Worm (Caenorhabditis elegans) whole organism, L2 larva: Measurements from ENCODE around the gene lfi-1.
A peak's percentile ranks its signal among the peaks of the same experiment; 100 is the strongest.

Experiments used
- C34F6.9 ChIP-seq: fragments of 150-350 bp; optimal IDR thresholded peaks from 2 replicates; lab custom pipeline; 2014; ENCODE audit warnings: missing biosample characterization, missing genetic modification characterization
- R02D3.7 ChIP-seq: fragments of 150-350 bp; optimal IDR thresholded peaks from 2 replicates; lab custom pipeline; 2014; ENCODE audit warnings: missing biosample characterization, missing genetic modification characterization
- ama-1 ChIP-seq: fragments of 150-350 bp; optimal IDR thresholded peaks from 2 replicates; lab custom pipeline; 2018; ENCODE audit warnings: inconsistent platforms
- blmp-1 ChIP-seq: sonication (generic microtip); optimal IDR thresholded peaks from 2 replicates; lab custom pipeline; 2017; ENCODE audit warnings: missing genetic modification characterization, mild to moderate bottlenecking, missing compliant biosample characterization, antibody characterized with exemption, moderate library complexity; ENCODE audit not compliant: insufficient read depth
- ceh-16 ChIP-seq: fragments of 150-350 bp; optimal IDR thresholded peaks from 2 replicates; lab custom pipeline; 2014; ENCODE audit warnings: missing biosample characterization, missing genetic modification characterization
- ceh-82 ChIP-seq: fragments of 150-350 bp; optimal IDR thresholded peaks from 2 replicates; lab custom pipeline; 2014; ENCODE audit warnings: missing biosample characterization, missing genetic modification characterization
- crh-2 ChIP-seq: sonication (generic microtip); optimal IDR thresholded peaks from 2 replicates; lab custom pipeline; 2017; ENCODE audit warnings: missing biosample characterization, missing genetic modification characterization
- egl-27 ChIP-seq: sonication (generic microtip); optimal IDR thresholded peaks from 3 replicates; lab custom pipeline; 2017; ENCODE audit warnings: missing biosample characterization, missing genetic modification reagents, missing genetic modification characterization
- elt-1 ChIP-seq: fragments of 150-350 bp; optimal IDR thresholded peaks from 2 replicates; lab custom pipeline; 2014; ENCODE audit warnings: missing biosample characterization, missing genetic modification characterization
- elt-3 ChIP-seq: sonication (generic microtip); optimal IDR thresholded peaks from 2 replicates; lab custom pipeline; 2017; ENCODE audit warnings: missing biosample characterization, missing genetic modification characterization
- fos-1 ChIP-seq: fragments of 150-350 bp; optimal IDR thresholded peaks from 2 replicates; lab custom pipeline; 2014; ENCODE audit warnings: missing biosample characterization, missing genetic modification characterization
- lin-11 ChIP-seq: fragments of 150-350 bp; sonication (generic microtip); optimal IDR thresholded peaks from 2 replicates; lab custom pipeline; 2014; ENCODE audit warnings: missing biosample characterization, missing genetic modification characterization, inconsistent platforms, mixed read lengths
- lin-13 ChIP-seq: fragments of 150-350 bp; optimal IDR thresholded peaks from 2 replicates; lab custom pipeline; 2014; ENCODE audit warnings: missing biosample characterization, missing genetic modification reagents, missing genetic modification characterization
- lin-39 ChIP-seq: fragments of 150-350 bp; optimal IDR thresholded peaks from 2 replicates; lab custom pipeline; 2014; ENCODE audit warnings: missing biosample characterization, missing genetic modification reagents, missing genetic modification characterization
- lsy-2 ChIP-seq, 2 experiments: fragments of 150-350 bp in 1 of 2; sonication (generic microtip) in 1 of 2; optimal IDR thresholded peaks; 2 replicates each; lab custom pipeline; 2014 to 2017; ENCODE audit warnings: missing biosample characterization in 2 of 2, missing genetic modification characterization in 2 of 2
- mab-5 ChIP-seq: fragments of 150-350 bp; optimal IDR thresholded peaks from 2 replicates; lab custom pipeline; 2014; ENCODE audit warnings: missing biosample characterization, missing genetic modification characterization
- mdl-1 ChIP-seq, 2 experiments: fragments of 150-350 bp in 1 of 2; sonication (generic microtip) in 1 of 2; optimal IDR thresholded peaks; 2 replicates each; lab custom pipeline; 2017; ENCODE audit warnings: missing biosample characterization in 2 of 2, missing genetic modification characterization in 2 of 2
- nhr-12 ChIP-seq: fragments of 150-350 bp; optimal IDR thresholded peaks from 2 replicates; lab custom pipeline; 2014; ENCODE audit warnings: missing biosample characterization, missing genetic modification characterization
- nhr-129 ChIP-seq: fragments of 150-350 bp; optimal IDR thresholded peaks from 2 replicates; lab custom pipeline; 2014; ENCODE audit warnings: missing biosample characterization, missing genetic modification characterization
- nhr-21 ChIP-seq: fragments of 150-350 bp; optimal IDR thresholded peaks from 2 replicates; lab custom pipeline; 2014; ENCODE audit warnings: missing biosample characterization, missing genetic modification characterization
- nhr-23 ChIP-seq: fragments of 150-350 bp; optimal IDR thresholded peaks from 2 replicates; lab custom pipeline; 2014; ENCODE audit warnings: missing biosample characterization, missing genetic modification reagents, missing genetic modification characterization
- nhr-237 ChIP-seq: fragments of 150-350 bp; optimal IDR thresholded peaks from 2 replicates; lab custom pipeline; 2014; ENCODE audit warnings: missing biosample characterization, missing genetic modification characterization
- nhr-77 ChIP-seq: fragments of 150-350 bp; optimal IDR thresholded peaks from 2 replicates; lab custom pipeline; 2014; ENCODE audit warnings: missing biosample characterization, missing genetic modification characterization
- peb-1 ChIP-seq: fragments of 150-350 bp; optimal IDR thresholded peaks from 2 replicates; lab custom pipeline; 2014; ENCODE audit warnings: missing biosample characterization, missing genetic modification characterization
- sem-4 ChIP-seq: fragments of 150-350 bp; optimal IDR thresholded peaks from 2 replicates; lab custom pipeline; 2014; ENCODE audit warnings: missing biosample characterization, missing genetic modification reagents, missing genetic modification characterization
- sma-3 ChIP-seq: sonication (generic microtip); optimal IDR thresholded peaks from 2 replicates; lab custom pipeline; 2016; ENCODE audit warnings: missing genetic modification reagents, missing genetic modification characterization, missing compliant biosample characterization
- sma-9 ChIP-seq, 2 experiments: fragments of 150-350 bp in 1 of 2; sonication (generic microtip) in 1 of 2; optimal IDR thresholded peaks; 2 replicates each; lab custom pipeline; 2014 to 2016; ENCODE audit warnings: missing genetic modification characterization in 2 of 2, mild to moderate bottlenecking in 1 of 2, missing biosample characterization in 1 of 2, missing compliant biosample characterization in 1 of 2, missing genetic modification reagents in 1 of 2, moderate library complexity in 1 of 2
- unc-39 ChIP-seq: fragments of 150-350 bp; optimal IDR thresholded peaks from 2 replicates; lab custom pipeline; 2014; ENCODE audit warnings: missing biosample characterization, missing genetic modification characterization
- unc-55 ChIP-seq: fragments of 150-350 bp; sonication (generic microtip); optimal IDR thresholded peaks from 3 replicates; lab custom pipeline; 2014; ENCODE audit warnings: missing biosample characterization, missing genetic modification reagents, missing genetic modification characterization
- unc-62 ChIP-seq: fragments of 150-350 bp; optimal IDR thresholded peaks from 2 replicates; lab custom pipeline; 2014; ENCODE audit warnings: missing biosample characterization, missing genetic modification reagents, missing genetic modification characterization
- zag-1 ChIP-seq: fragments of 150-350 bp; optimal IDR thresholded peaks from 2 replicates; lab custom pipeline; 2014; ENCODE audit warnings: missing biosample characterization, missing genetic modification characterization
- ztf-1 ChIP-seq: fragments of 200-800 bp; sonication (Bioruptor generic); conservative IDR thresholded peaks from 2 replicates; pipeline ENCODE4 v1.3.6; 2022; ENCODE audit warnings: missing genetic modification characterization, missing compliant biosample characterization
- ztf-4 ChIP-seq: fragments of 150-350 bp; optimal IDR thresholded peaks from 2 replicates; lab custom pipeline; 2014; ENCODE audit warnings: missing biosample characterization, missing genetic modification characterization

lfi-1 gene

ce11 chrX:5027923-5028592 lies 51.4 kb downstream of the lfi-1 start:
- TF ChIP-seq sma-9 (GFP tag; optimal IDR thresholded peaks at IDR 0.05; lab: Kevin White, UChicago): peak; percentile 50
- TF ChIP-seq sma-9 (tag; optimal IDR thresholded peaks at IDR 0.05; lab: Kevin White, UChicago): no peak
- no peak for TF ChIP-seq ztf-4 (tag; lab: Kevin White, UChicago)
- peak in 1 of 2 experiments; percentile 19 for TF ChIP-seq lsy-2 (tag; optimal IDR thresholded peaks at IDR 0.05; lab: Kevin White, UChicago)
- TF ChIP-seq, all 48 proteins: peak for 2

ce11 chrX:5028593-5028955 lies 51.9 kb downstream of the lfi-1 start:
- TF ChIP-seq ztf-4 (tag; lab: Kevin White, UChicago) (no peak), ceh-16 (tag; lab: Kevin White, UChicago) (no peak), mab-5 (no peak), nhr-23 (tag; lab: Kevin White, UChicago) (no peak), C34F6.9 (tag; lab: Kevin White, UChicago) (no peak), lin-13 (no peak), fos-1 (tag; lab: Kevin White, UChicago) (no peak), nhr-77 (tag; lab: Kevin White, UChicago) (no peak)

- peak; percentile 50 for TF ChIP-seq crh-2 (tag; lab: Kevin White, UChicago)
- no peak for TF ChIP-seq fos-1 (tag; lab: Kevin White, UChicago)
- TF ChIP-seq C34F6.9 (tag; lab: Kevin White, UChicago): peak; percentile 26
- TF ChIP-seq ceh-16 (tag; lab: Kevin White, UChicago): no peak
- TF ChIP-seq ztf-1 (GFP tag; lab: Robert Waterston, UW): no peak
- TF ChIP-seq mab-5: no peak
- TF ChIP-seq mdl-1 (tag; optimal IDR thresholded peaks at IDR 0.05; lab: Kevin White, UChicago): no peak
- TF ChIP-seq lsy-2 (tag; optimal IDR thresholded peaks at IDR 0.05; lab: Kevin White, UChicago): peak in 1 of 2 experiments; percentile 44
- TF ChIP-seq ama-1 (lab: Kevin White, UChicago): no peak
- peak; percentile 73 for TF ChIP-seq unc-55 (GFP tag; lab: Kevin White, UChicago)
- TF ChIP-seq unc-39 (tag; lab: Kevin White, UChicago): no peak
- peak; percentile 54 for TF ChIP-seq sem-4 (tag; lab: Kevin White, UChicago)
- TF ChIP-seq zag-1 (tag; lab: Kevin White, UChicago): peak; percentile 73
- TF ChIP-seq nhr-237: no peak
- TF ChIP-seq nhr-21 (tag; lab: Kevin White, UChicago): no peak
Observed at ce11 chrX:5031742-5032141, 55.1 kb downstream of the lfi-1 start.

DNA sequence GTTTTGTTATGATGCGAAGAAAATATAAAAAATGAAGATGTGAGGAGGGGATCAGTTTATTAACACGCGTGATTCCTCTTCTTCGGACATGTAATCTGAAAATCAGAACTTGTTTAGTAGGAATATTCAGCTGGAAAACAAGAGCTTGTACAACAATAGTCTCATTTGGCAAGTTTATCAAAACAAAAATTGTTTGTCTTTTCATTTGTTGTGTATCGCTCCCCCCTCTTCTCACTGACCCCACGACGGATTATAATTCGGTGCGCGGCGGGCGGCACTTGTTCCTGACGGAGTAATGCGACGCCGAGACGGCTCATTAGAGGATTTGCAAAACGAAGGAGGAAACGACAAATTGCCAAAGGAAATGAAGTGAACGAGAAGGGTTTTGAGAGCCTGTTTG lies 57.2 kb downstream of the lfi-1 start, which contains the start of gene ZC449.4:
TSS of gene ZC449.4 (minus strand) at position 101 of the 400 bp plus-strand sequence.
- TF ChIP-seq elt-3 (no peak), R02D3.7 (tag; lab: Kevin White, UChicago) (no peak), fos-1 (tag; lab: Kevin White, UChicago) (no peak), ceh-16 (tag; lab: Kevin White, UChicago) (no peak), ceh-82 (tag; lab: Kevin White, UChicago) (no peak), elt-1 (tag; lab: Kevin White, UChicago) (no peak), nhr-129 (tag; lab: Kevin White, UChicago) (no peak), ztf-4 (tag; lab: Kevin White, UChicago) (no peak), nhr-237 (no peak), crh-2 (tag; lab: Kevin White, UChicago) (no peak), blmp-1 (no peak), C34F6.9 (tag; lab: Kevin White, UChicago) (no peak), nhr-21 (tag; lab: Kevin White, UChicago) (no peak), nhr-23 (tag; lab: Kevin White, UChicago) (no peak), unc-62 (GFP tag; lab: Kevin White, UChicago) (no peak), lin-39 (tag; lab: Kevin White, UChicago) (no peak), lin-11 (tag; lab: Kevin White, UChicago) (no peak), unc-39 (tag; lab: Kevin White, UChicago) (no peak)
- TF ChIP-seq, all 48 proteins: peak for 0

- TF ChIP-seq nhr-12 (no peak), elt-3 (no peak), mab-5 (no peak), sma-3 (GFP tag; lab: Kevin White, UChicago) (no peak), peb-1 (tag; lab: Kevin White, UChicago) (no peak), lsy-2 (tag; optimal IDR thresholded peaks at IDR 0.05; lab: Kevin White, UChicago) (no peak), ceh-82 (tag; lab: Kevin White, UChicago) (no peak), sma-9 (GFP tag; optimal IDR thresholded peaks at IDR 0.05; lab: Kevin White, UChicago) (no peak), sma-9 (tag; optimal IDR thresholded peaks at IDR 0.05; lab: Kevin White, UChicago) (no peak), egl-27 (no peak), ceh-16 (tag; lab: Kevin White, UChicago) (no peak)
Observed at ce11 chrX:5037673-5038072, 61.0 kb downstream of the lfi-1 start, which contains the start of gene ZC449.5. ZC449.5 (minus strand) TSS chrX:5037773.
